Worm (Caenorhabditis elegans): Measurements from ENCODE around the gene C54F6.19.

DNA sequence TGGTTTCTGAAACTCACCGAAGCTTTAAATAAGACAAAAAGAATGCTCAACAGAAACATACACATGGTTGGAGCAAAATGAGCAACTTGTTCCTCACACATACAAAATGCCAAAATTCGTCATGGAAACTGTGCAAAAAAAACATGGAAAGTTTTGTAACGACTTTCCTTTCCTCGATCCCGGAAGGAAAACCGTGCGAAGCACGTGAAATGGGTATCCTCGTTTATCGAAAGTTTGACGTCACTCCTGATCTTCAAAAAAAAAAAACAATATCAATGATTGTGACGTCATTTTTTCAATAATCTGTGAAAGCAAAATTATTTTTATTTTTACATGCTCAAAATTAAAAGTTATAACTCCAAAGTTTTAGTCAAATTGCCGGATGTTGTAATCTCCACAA is 25.0 kb downstream of the C54F6.19 start, which contains the start of gene clec-212:
- TF ChIP-seq him-1 (tag; optimal IDR thresholded peaks at IDR 0.05) (no peak), dao-5 (tag; optimal IDR thresholded peaks at IDR 0.05) (no peak)
